Worm (Caenorhabditis elegans): ENCODE results near the gene R08D7.7.

ce11 chrIII:8998884-8999283 is 9.0 kb downstream of the R08D7.7 start:
- no peak for TF ChIP-seq flt-1 (GFP tag; IDR thresholded peaks at IDR 0.05)
- TF ChIP-seq cog-1 (tag; optimal IDR thresholded peaks at IDR 0.05), result no peak
- no peak for TF ChIP-seq T22C8.4 (GFP tag; IDR thresholded peaks at IDR 0.05)
- no peak for TF ChIP-seq ref-1 (GFP tag; conservative IDR thresholded peaks at IDR 0.05)
- TF ChIP-seq med-1 (GFP tag; optimal IDR thresholded peaks at IDR 0.05; ENCODE audit: insufficient read depth), result no peak
- no peak for TF ChIP-seq tab-1 (GFP tag; IDR thresholded peaks at IDR 0.05)
- no peak for TF ChIP-seq ztf-29 (GFP tag; IDR thresholded peaks at IDR 0.05)

All from whole organism, midembryonic.